Fruit fly (Drosophila melanogaster) whole organism, wandering third instar larva: ENCODE results near the gene Ge-1.

Experiments used
- Abd-B ChIP-seq: fragments of >200 bp; optimal IDR thresholded peaks from 2 replicates; lab custom pipeline; 2017; ENCODE audit warnings: missing biosample characterization, missing genetic modification characterization
- CG32264 ChIP-seq: fragments of 200-800 bp; sonication (Bioruptor generic); optimal IDR thresholded peaks from 2 replicates; lab custom pipeline; 2016; ENCODE audit warnings: missing biosample characterization, missing genetic modification characterization
- CG9705 ChIP-seq: fragments of 200-800 bp; sonication (Bioruptor generic); optimal IDR thresholded peaks from 2 replicates; lab custom pipeline; 2018; ENCODE audit warnings: missing biosample characterization, mild to moderate bottlenecking, missing genetic modification characterization
- CrebA ChIP-seq: fragments of 200-800 bp; sonication (Bioruptor generic); optimal IDR thresholded peaks from 2 replicates; lab custom pipeline; 2016; ENCODE audit warnings: missing biosample characterization, mild to moderate bottlenecking, missing genetic modification characterization, borderline replicate concordance
- Dfd ChIP-seq: fragments of >200 bp; optimal IDR thresholded peaks from 2 replicates; lab custom pipeline; 2017; ENCODE audit warnings: missing biosample characterization, missing genetic modification characterization
- Dif ChIP-seq: fragments of 200-275, 200-300 bp; sonication (Bioruptor generic); optimal IDR thresholded peaks from 2 replicates; lab custom pipeline; 2018; ENCODE audit warnings: missing biosample characterization, missing genetic modification characterization; ENCODE audit not compliant: partially characterized antibody
- GATAd ChIP-seq: sonication (Bioruptor generic); optimal IDR thresholded peaks from 2 replicates; lab custom pipeline; 2016; ENCODE audit warnings: missing biosample characterization, missing genetic modification characterization
- HLH106 ChIP-seq: fragments of 200-800 bp; optimal IDR thresholded peaks from 3 replicates; lab custom pipeline; 2019; ENCODE audit warnings: missing biosample characterization, mild to moderate bottlenecking, missing genetic modification characterization, moderate library complexity
- Hnf4 ChIP-seq: fragments of 200-800 bp; sonication (Bioruptor generic); optimal IDR thresholded peaks from 2 replicates; lab custom pipeline; 2016; ENCODE audit warnings: missing biosample characterization, mild to moderate bottlenecking, missing genetic modification characterization
- Hr78 ChIP-seq: fragments of >200 bp; optimal IDR thresholded peaks from 2 replicates; lab custom pipeline; 2017; ENCODE audit warnings: missing biosample characterization, missing genetic modification characterization
- Hr83 ChIP-seq: fragments of 200-300 bp; sonication (Bioruptor generic); optimal IDR thresholded peaks from 2 replicates; lab custom pipeline; 2016; ENCODE audit warnings: missing biosample characterization, mild to moderate bottlenecking, missing genetic modification characterization, moderate library complexity; ENCODE audit not compliant: poor library complexity, severe bottlenecking
- Jra ChIP-seq: sonication (Bioruptor generic); optimal IDR thresholded peaks from 2 replicates; lab custom pipeline; 2016; ENCODE audit warnings: missing biosample characterization, missing genetic modification characterization
- Mio ChIP-seq: sonication (Bioruptor generic); optimal IDR thresholded peaks from 2 replicates; lab custom pipeline; 2016; ENCODE audit warnings: missing biosample characterization, missing genetic modification characterization
- Myc ChIP-seq: fragments of >200 bp; optimal IDR thresholded peaks from 2 replicates; lab custom pipeline; 2017
- OdsH ChIP-seq: fragments of 200-800 bp; sonication (Bioruptor generic); optimal IDR thresholded peaks from 2 replicates; lab custom pipeline; 2016; ENCODE audit warnings: missing biosample characterization, mild to moderate bottlenecking, missing genetic modification characterization
- Rel ChIP-seq, 2 experiments: fragments of 200-800 bp; sonication (Bioruptor generic) in 1 of 2; optimal IDR thresholded peaks; 2 replicates in 1 of 2; 3 replicates in 1 of 2; lab custom pipeline; 2016 to 2019; ENCODE audit warnings: mild to moderate bottlenecking in 2 of 2, missing biosample characterization in 2 of 2, missing genetic modification characterization in 2 of 2, moderate library complexity in 1 of 2
- Sp1 ChIP-seq: fragments of 200-800 bp; sonication (Bioruptor generic); optimal IDR thresholded peaks from 3 replicates; lab custom pipeline; 2019; ENCODE audit warnings: missing biosample characterization, mild to moderate bottlenecking, missing genetic modification characterization, moderate library complexity
- Vsx2 ChIP-seq: fragments of 200-300, 225-300 bp; sonication (Bioruptor generic); optimal IDR thresholded peaks from 2 replicates; lab custom pipeline; 2018; ENCODE audit warnings: missing biosample characterization, missing genetic modification characterization; ENCODE audit not compliant: partially characterized antibody
- br ChIP-seq: fragments of 200-800 bp; sonication (Bioruptor generic); optimal IDR thresholded peaks from 2 replicates; lab custom pipeline; 2016; ENCODE audit warnings: missing biosample characterization, missing genetic modification characterization
- brk ChIP-seq: fragments of 200-800 bp; sonication (Bioruptor generic); optimal IDR thresholded peaks from 2 replicates; lab custom pipeline; 2016; ENCODE audit warnings: missing biosample characterization, mild to moderate bottlenecking, missing genetic modification characterization
- dl ChIP-seq, 2 experiments: fragments of 175-275, 200-275 bp in 1 of 2; fragments of 200-275 bp in 1 of 2; sonication (Bioruptor generic); optimal IDR thresholded peaks; lab custom pipeline; 2018; ENCODE audit warnings: mild to moderate bottlenecking in 2 of 2, missing biosample characterization in 2 of 2, missing genetic modification characterization in 2 of 2, moderate library complexity in 2 of 2; ENCODE audit not compliant: partially characterized antibody in 2 of 2, insufficient read depth in 1 of 2
- dmrt93B ChIP-seq: fragments of 200-800 bp; sonication (Bioruptor generic); optimal IDR thresholded peaks from 2 replicates; lab custom pipeline; 2018; ENCODE audit warnings: missing biosample characterization, mild to moderate bottlenecking, missing genetic modification characterization
- dsf ChIP-seq: sonication (Bioruptor generic); optimal IDR thresholded peaks from 2 replicates; lab custom pipeline; 2016; ENCODE audit warnings: missing biosample characterization, missing genetic modification characterization, borderline replicate concordance
- ey ChIP-seq: fragments of 200-800 bp; sonication (Bioruptor generic); optimal IDR thresholded peaks from 2 replicates; lab custom pipeline; 2016; ENCODE audit warnings: missing biosample characterization, missing genetic modification characterization
- foxo ChIP-seq, 2 experiments: fragments of 200-800 bp; sonication (Bioruptor generic); optimal IDR thresholded peaks; 2 replicates in 1 of 2; 3 replicates in 1 of 2; lab custom pipeline; 2016 to 2017; ENCODE audit warnings: missing biosample characterization in 2 of 2, missing genetic modification characterization in 2 of 2
- fru ChIP-seq: fragments of 200-800 bp; sonication (Bioruptor generic); optimal IDR thresholded peaks from 3 replicates; lab custom pipeline; 2016; ENCODE audit warnings: missing biosample characterization, mild to moderate bottlenecking, missing genetic modification characterization
- h ChIP-seq: fragments of 200-800 bp; sonication (Bioruptor generic); optimal IDR thresholded peaks from 3 replicates; lab custom pipeline; 2016; ENCODE audit warnings: missing biosample characterization, mild to moderate bottlenecking, missing genetic modification characterization
- jim ChIP-seq: fragments of 175-275, 200-325 bp; sonication (Bioruptor generic); optimal IDR thresholded peaks from 2 replicates; lab custom pipeline; 2016; ENCODE audit warnings: missing biosample characterization, mild to moderate bottlenecking, missing genetic modification characterization
- lola ChIP-seq: fragments of >200 bp; optimal IDR thresholded peaks from 2 replicates; lab custom pipeline; 2017; ENCODE audit warnings: missing biosample characterization, missing genetic modification characterization
- pan ChIP-seq: fragments of >200 bp; optimal IDR thresholded peaks from 2 replicates; lab custom pipeline; 2017
- psq ChIP-seq: fragments of 200-800 bp; sonication (Bioruptor generic); optimal IDR thresholded peaks from 3 replicates; lab custom pipeline; 2017; ENCODE audit warnings: missing biosample characterization, mild to moderate bottlenecking, missing genetic modification characterization, moderate library complexity
- rgr ChIP-seq: fragments of 200-800 bp; sonication (Bioruptor generic); optimal IDR thresholded peaks from 3 replicates; lab custom pipeline; 2016; ENCODE audit warnings: missing biosample characterization, mild to moderate bottlenecking, missing genetic modification characterization
- sage ChIP-seq: fragments of 200-800 bp; sonication (Bioruptor generic); optimal IDR thresholded peaks from 2 replicates; lab custom pipeline; 2016; ENCODE audit warnings: missing biosample characterization, mild to moderate bottlenecking, missing genetic modification characterization
- sv ChIP-seq: fragments of 200-800 bp; sonication (Bioruptor generic); optimal IDR thresholded peaks from 3 replicates; lab custom pipeline; 2016; ENCODE audit warnings: missing biosample characterization, missing genetic modification characterization
- tai ChIP-seq: sonication (Bioruptor generic); optimal IDR thresholded peaks from 2 replicates; lab custom pipeline; 2016; ENCODE audit warnings: missing biosample characterization, missing genetic modification characterization
- usp ChIP-seq: fragments of >200 bp; optimal IDR thresholded peaks from 2 replicates; lab custom pipeline; 2017; ENCODE audit warnings: missing biosample characterization, missing genetic modification characterization
- woc ChIP-seq: sonication (Bioruptor generic); optimal IDR thresholded peaks from 2 replicates; lab custom pipeline; 2016; ENCODE audit warnings: missing biosample characterization, mild to moderate bottlenecking, missing genetic modification characterization

Gene Ge-1

DNA sequence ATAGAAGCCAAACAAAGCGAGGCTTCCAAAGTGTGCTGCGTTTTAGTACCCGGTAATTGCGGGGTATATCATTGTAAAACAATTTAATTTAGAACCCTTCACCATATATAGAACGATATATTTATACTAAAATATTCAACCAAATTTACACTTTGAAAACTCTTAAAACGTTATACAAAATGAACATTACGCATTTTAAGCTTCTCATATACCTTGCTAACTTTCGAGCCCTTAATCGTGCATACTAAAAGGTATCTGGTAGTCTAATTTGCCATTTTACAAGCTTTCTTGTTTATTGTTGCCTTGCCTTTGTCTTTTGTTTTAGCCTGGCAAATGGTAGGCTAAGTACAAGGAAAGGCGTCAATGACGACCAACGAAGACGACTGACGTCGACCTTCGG is 32.7 kb downstream of the Ge-1 start:
- TF ChIP-seq fru (GFP tag; lab: Kevin White, UChicago) (no peak), woc (GFP tag; lab: Kevin White, UChicago) (peak; percentile 55), pan (peak; percentile 21), br (GFP tag; lab: Kevin White, UChicago) (peak; percentile 11)

DNA sequence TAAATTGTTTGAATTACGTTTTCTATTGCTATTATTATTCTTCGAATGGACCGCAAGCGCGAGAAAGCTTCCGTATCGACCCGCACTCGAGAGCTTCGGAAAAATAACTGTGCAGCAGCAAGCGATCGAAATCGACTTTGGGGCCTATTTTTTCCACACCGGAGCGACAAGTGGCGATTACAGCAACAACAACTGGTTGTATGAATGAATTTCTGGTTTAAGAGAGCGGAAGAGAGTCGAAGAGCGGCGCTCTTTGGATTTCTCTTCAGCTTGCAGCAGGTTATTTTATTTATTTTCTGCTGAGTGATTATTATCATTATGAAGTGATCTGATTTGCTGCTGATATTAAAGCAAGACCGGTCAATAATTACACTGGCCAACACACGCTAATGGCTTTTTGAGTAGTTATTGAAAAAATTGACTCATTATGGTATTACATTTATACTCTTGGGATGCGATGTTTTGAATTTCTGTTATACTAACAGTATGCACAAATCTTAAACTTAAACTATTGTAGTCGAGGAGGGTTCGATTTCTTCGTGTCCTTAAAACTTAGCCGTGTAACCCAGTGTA is 33.7 kb downstream of the Ge-1 start, which contains the start of gene Samuel:
Gene Samuel (minus strand): TSS at position 112 of the 573 bp plus-strand sequence.
- TF ChIP-seq CG32264 (GFP tag; lab: Kevin White, UChicago) (peak; percentile 12), OdsH (GFP tag; lab: Kevin White, UChicago) (no peak), dl (GFP tag; optimal IDR thresholded peaks at IDR 0.05; lab: Kevin White, UChicago; ENCODE audit: insufficient read depth in 1 of 2, partially characterized antibody in 2 of 2) (peak; percentile 86 to 87), Abd-B (GFP tag; lab: Kevin White, UChicago) (no peak), jim (no peak), tai (no peak), fru (GFP tag; lab: Kevin White, UChicago) (peak; percentile 44), psq (GFP tag; lab: Kevin White, UChicago) (no peak), lola (GFP tag; lab: Kevin White, UChicago) (no peak), Sp1 (peak; percentile 22), Jra (GFP tag; lab: Kevin White, UChicago) (no peak), Hr83 (GFP tag; lab: Kevin White, UChicago) (peak; percentile 46), Dfd (GFP tag; lab: Kevin White, UChicago) (no peak), sv (GFP tag; lab: Kevin White, UChicago) (no peak), Myc (lab: Kevin White, UChicago) (no peak), Vsx2 (GFP tag; lab: Kevin White, UChicago) (peak; percentile 56), Hr78 (GFP tag; lab: Kevin White, UChicago) (no peak), CrebA (GFP tag; lab: Kevin White, UChicago) (peak; percentile 66), usp (no peak), CG9705 (no peak), dmrt93B (GFP tag; lab: Kevin White, UChicago) (no peak), foxo (GFP tag; optimal IDR thresholded peaks at IDR 0.05; lab: Kevin White, UChicago) (peak; percentile 12 to 40), rgr (GFP tag; lab: Kevin White, UChicago) (no peak), Dif (GFP tag; lab: Kevin White, UChicago) (peak; percentile 88), woc (GFP tag; lab: Kevin White, UChicago) (peak; percentile 22), Mio (GFP tag; lab: Kevin White, UChicago) (no peak), pan (no peak), Rel (GFP tag; optimal IDR thresholded peaks at IDR 0.05; lab: Kevin White, UChicago) (peak; percentile 2), Rel (tag; optimal IDR thresholded peaks at IDR 0.05; lab: Kevin White, UChicago) (peak; percentile 26), brk (GFP tag; lab: Kevin White, UChicago) (peak; percentile 59), HLH106 (tag; lab: Kevin White, UChicago) (no peak), ey (GFP tag; lab: Kevin White, UChicago) (peak; percentile 38), Hnf4 (GFP tag; lab: Kevin White, UChicago) (peak; percentile 9), sage (GFP tag; lab: Kevin White, UChicago) (peak; percentile 76), dsf (GFP tag; lab: Kevin White, UChicago) (no peak), br (GFP tag; lab: Kevin White, UChicago) (peak; percentile 55), h (peak; percentile 41), GATAd (GFP tag; lab: Kevin White, UChicago) (no peak)
- TF ChIP-seq, all 38 proteins: peak for 17
